Worm (Caenorhabditis elegans) whole organism, L1 larva: ENCODE results near the gene R04B3.1.
A peak's percentile ranks its signal among the peaks of the same experiment; 100 is the strongest.

Experiments
- F16B12.6 ChIP-seq: fragments of 150-350 bp; optimal IDR thresholded peaks from 2 replicates; lab custom pipeline; 2014; ENCODE audit warnings: missing biosample characterization, missing genetic modification characterization
- hlh-17 ChIP-seq: fragments of 200-800 bp; sonication (Bioruptor generic); optimal IDR thresholded peaks from 2 replicates; lab custom pipeline; 2018; ENCODE audit warnings: missing genetic modification characterization, mild to moderate bottlenecking, missing compliant biosample characterization, moderate library complexity, borderline replicate concordance
- lin-14 ChIP-seq: fragments of 200-800 bp; sonication (Bioruptor generic); optimal IDR thresholded peaks from 2 replicates; lab custom pipeline; 2018; ENCODE audit warnings: mild to moderate bottlenecking, missing genetic modification characterization, moderate library complexity, missing compliant biosample characterization
- unc-98 ChIP-seq: fragments of 200-800 bp; sonication (Bioruptor generic); IDR thresholded peaks from 2 replicates; pipeline ENCODE4 v1.3.6; 2022; ENCODE audit warnings: missing genetic modification characterization, missing compliant biosample characterization

DNA sequence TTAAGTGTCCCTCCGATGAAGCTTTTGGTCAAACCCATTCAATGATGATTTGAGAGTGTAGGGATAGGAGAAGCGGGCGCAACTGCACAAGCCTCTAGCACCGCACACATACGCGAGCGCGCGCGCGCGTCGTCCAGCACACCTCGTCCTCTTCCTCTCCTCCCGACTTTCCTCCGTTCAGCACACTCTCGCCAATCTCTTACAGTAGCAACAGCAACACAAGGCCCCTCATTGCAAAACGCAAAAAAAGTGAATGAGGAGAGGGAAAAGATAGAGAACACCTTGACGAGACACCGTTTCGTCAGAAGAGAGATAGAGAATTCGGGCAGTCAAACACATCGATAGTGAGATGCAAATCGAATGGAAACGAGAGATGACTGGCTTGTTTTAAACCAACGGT, 38.7 kb downstream of the R04B3.1 start:
- no peak for TF ChIP-seq hlh-17 (GFP tag; lab: Kevin White, UChicago)
- no peak for TF ChIP-seq F16B12.6
- peak; percentile 93 for TF ChIP-seq lin-14 (GFP tag; lab: Kevin White, UChicago)
- no peak for TF ChIP-seq unc-98 (GFP tag; lab: Robert Waterston, UW)
